Worm (Caenorhabditis elegans) whole organism, L3 larva: ENCODE results near the gene zhit-1.

Source experiments
- R02D3.7 ChIP-seq: fragments of 150-350 bp; optimal IDR thresholded peaks from 2 replicates; lab custom pipeline; 2014; ENCODE audit warnings: missing biosample characterization, missing genetic modification characterization
- ceh-28 ChIP-seq: fragments of 150-350 bp; optimal IDR thresholded peaks from 2 replicates; lab custom pipeline; 2014; ENCODE audit warnings: missing biosample characterization, missing genetic modification reagents, missing genetic modification characterization
- ceh-82 ChIP-seq: fragments of 150-350 bp; optimal IDR thresholded peaks from 2 replicates; lab custom pipeline; 2014; ENCODE audit warnings: missing biosample characterization, missing genetic modification characterization
- daf-12 ChIP-seq: fragments of 150-350 bp; optimal IDR thresholded peaks from 2 replicates; lab custom pipeline; 2014; ENCODE audit warnings: missing biosample characterization, missing genetic modification reagents, missing genetic modification characterization
- egl-27 ChIP-seq: sonication (generic microtip); optimal IDR thresholded peaks from 4 replicates; lab custom pipeline; 2017; ENCODE audit warnings: missing biosample characterization, missing genetic modification reagents, missing genetic modification characterization
- fos-1 ChIP-seq: fragments of 150-350 bp; optimal IDR thresholded peaks from 2 replicates; lab custom pipeline; 2014; ENCODE audit warnings: missing biosample characterization, missing genetic modification characterization
- lin-15B ChIP-seq: fragments of 150-350 bp; optimal IDR thresholded peaks from 2 replicates; lab custom pipeline; 2014; ENCODE audit warnings: missing biosample characterization, missing genetic modification characterization
- nhr-77 ChIP-seq: fragments of 150-350 bp; optimal IDR thresholded peaks from 2 replicates; lab custom pipeline; 2014; ENCODE audit warnings: missing biosample characterization, missing genetic modification characterization
- unc-39 ChIP-seq: sonication (generic microtip); optimal IDR thresholded peaks from 4 replicates; lab custom pipeline; 2017; ENCODE audit warnings: missing biosample characterization, missing genetic modification characterization
- ztf-11 ChIP-seq: fragments of 150-350 bp; optimal IDR thresholded peaks from 2 replicates; lab custom pipeline; 2014; ENCODE audit warnings: missing biosample characterization, missing genetic modification characterization

ce11 chrV:5582860-5583259 is 13.5 kb downstream of the zhit-1 start:
- TF ChIP-seq ceh-28 (tag; lab: Kevin White, UChicago) (no peak), daf-12 (no peak), ztf-11 (no peak), ceh-82 (tag; lab: Kevin White, UChicago) (no peak), fos-1 (tag; lab: Kevin White, UChicago) (no peak), lin-15B (no peak), egl-27 (tag; lab: Kevin White, UChicago) (no peak), nhr-77 (tag; lab: Kevin White, UChicago) (no peak), unc-39 (tag; lab: Kevin White, UChicago) (no peak), R02D3.7 (tag; lab: Kevin White, UChicago) (no peak)
